Worm (Caenorhabditis elegans): ENCODE measurements around the gene srlf-26.

srlf-26 gene

DNA sequence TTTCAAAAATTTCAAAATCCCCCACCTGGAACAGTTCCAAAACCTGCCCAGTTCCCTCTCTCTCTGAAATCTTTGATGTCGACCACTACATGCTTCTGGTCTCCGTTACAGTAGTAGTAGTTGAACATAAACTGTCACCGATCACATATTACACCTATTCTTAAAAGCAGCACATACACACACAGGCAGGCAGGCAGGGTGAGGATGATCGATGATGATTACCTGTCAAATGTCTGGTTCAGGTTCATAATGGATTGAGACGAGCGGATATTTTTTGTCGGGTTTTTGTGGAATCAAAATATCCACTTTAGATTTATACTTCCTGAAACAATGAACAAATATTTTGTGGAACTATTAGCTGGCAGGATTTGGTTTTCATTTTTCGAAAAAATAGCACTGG lies 15.2 kb downstream of the srlf-26 start:
- TF ChIP-seq lir-1 (GFP tag; conservative IDR thresholded peaks at IDR 0.05) (no peak), madf-3 (GFP tag; IDR thresholded peaks at IDR 0.05) (no peak), ama-1 (optimal IDR thresholded peaks at IDR 0.05) (no peak), ama-1 (GFP tag; optimal IDR thresholded peaks at IDR 0.05) (no peak), bed-1 (GFP tag; IDR thresholded peaks at IDR 0.05) (no peak), F49E8.2 (tag; optimal IDR thresholded peaks at IDR 0.05; ENCODE audit: insufficient read depth) (no peak), mxl-1 (tag; optimal IDR thresholded peaks at IDR 0.05) (no peak), dpff-1 (tag; optimal IDR thresholded peaks at IDR 0.05) (no peak), F55B11.4 (tag; optimal IDR thresholded peaks at IDR 0.05; ENCODE audit: borderline replicate concordance, insufficient read depth) (no peak), rpc-1 (optimal IDR thresholded peaks at IDR 0.05) (no peak), rpc-1 (tag; optimal IDR thresholded peaks at IDR 0.05) (no peak), ceh-58 (GFP tag; IDR thresholded peaks at IDR 0.05) (no peak), ztf-6 (GFP tag; IDR thresholded peaks at IDR 0.05) (no peak), egrh-3 (GFP tag; IDR thresholded peaks at IDR 0.05) (no peak)

ce11 chrIV:13694600-13694999 lies 15.9 kb downstream of the srlf-26 start:
- TF ChIP-seq F57C9.4 (tag; optimal IDR thresholded peaks at IDR 0.05) (no peak), T07F8.4 (tag; optimal IDR thresholded peaks at IDR 0.05) (no peak), cebp-2 (GFP tag; IDR thresholded peaks at IDR 0.05) (0 out of 2 replicates have a peak, but pooled peaks have one; percentile 12)

DNA sequence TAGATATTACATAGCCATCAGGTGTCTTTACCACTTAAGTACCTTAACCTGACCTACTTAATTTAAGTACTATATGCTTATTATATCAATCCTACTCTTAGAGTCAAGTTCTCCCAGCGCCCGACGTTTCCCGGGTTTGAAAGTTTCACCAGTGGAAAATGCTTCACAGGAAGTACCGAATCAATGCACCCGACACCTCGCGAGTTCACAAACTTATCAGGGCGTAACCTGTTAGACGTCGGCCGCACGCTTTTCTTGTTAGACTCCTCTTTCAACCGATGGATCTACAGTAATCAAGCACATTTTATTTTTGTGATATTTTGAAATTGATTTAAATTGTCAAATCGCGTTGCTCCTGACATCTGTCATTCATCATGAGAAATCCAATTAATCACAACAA lies 16.6 kb downstream of the srlf-26 start:
- TF ChIP-seq aptf-2 (GFP tag; conservative IDR thresholded peaks at IDR 0.05) (no peak), snpc-4 (GFP tag; optimal IDR thresholded peaks at IDR 0.05) (no peak), snpc-4 (tag; optimal IDR thresholded peaks at IDR 0.05) (peak in 2 of 4 experiments; percentile 54 to 67), athp-1 (tag; optimal IDR thresholded peaks at IDR 0.05) (no peak)

DNA sequence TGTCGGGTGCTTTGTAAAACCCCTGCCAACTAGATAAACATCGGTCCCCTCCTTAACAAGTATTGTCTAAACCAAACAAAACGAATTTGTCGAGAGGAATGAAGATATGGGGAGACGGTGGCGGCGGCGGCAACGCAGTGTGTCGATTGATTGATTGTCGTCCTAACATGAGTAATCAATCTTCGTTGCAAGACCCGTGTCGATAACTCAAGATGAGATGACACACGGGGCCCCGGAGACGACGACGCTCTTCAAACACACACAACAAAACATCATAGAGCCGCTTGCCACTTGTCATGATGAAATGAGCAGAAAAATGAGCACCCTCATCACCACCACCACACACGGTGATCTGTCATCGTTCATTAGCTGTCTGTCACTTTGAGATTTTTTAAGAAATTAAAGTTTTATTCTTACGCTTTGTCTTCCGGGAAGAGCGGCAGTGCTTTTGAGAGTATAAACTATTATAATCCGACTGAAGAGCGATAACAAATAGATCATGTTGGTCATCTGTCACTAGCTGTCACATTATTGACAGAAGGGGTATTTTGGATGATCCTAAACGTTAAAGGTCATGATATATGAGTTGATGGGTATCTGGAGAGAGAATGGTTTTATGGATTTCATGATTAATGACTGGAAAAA lies 17.1 kb downstream of the srlf-26 start:
- TF ChIP-seq nfya-1 (tag; optimal IDR thresholded peaks at IDR 0.05; ENCODE audit: borderline replicate concordance, insufficient read depth) (no peak), snpc-4 (GFP tag; optimal IDR thresholded peaks at IDR 0.05) (no peak), snpc-4 (tag; optimal IDR thresholded peaks at IDR 0.05) (peak in 1 of 4 experiments; percentile 8)

DNA sequence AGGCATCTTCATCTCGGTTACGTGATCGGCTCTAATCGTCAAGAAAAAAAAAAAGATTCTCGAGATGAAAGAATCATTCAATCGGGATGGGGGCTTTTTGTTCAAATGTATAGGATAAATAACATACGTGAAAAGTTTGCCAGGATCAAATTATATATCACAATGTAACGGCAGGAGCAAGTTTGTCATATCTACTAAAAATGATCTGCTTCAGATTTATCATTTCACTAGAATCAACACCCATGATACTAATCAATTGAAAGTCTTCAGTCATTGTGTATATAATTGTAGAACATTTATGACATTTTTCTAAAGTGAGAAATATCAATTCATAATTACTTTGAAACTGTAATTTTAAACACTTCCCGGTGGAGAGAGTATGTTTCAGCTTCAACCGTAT lies 18.2 kb downstream of the srlf-26 start:
- TF ChIP-seq K11D2.4 (GFP tag; IDR thresholded peaks at IDR 0.05) (no peak), F52B5.7 (tag; optimal IDR thresholded peaks at IDR 0.05) (no peak), lsy-27 (tag; optimal IDR thresholded peaks at IDR 0.05; ENCODE audit: borderline replicate concordance, insufficient read depth) (no peak), Y56A3A.18 (GFP tag; IDR thresholded peaks at IDR 0.05) (no peak), ceh-58 (GFP tag; IDR thresholded peaks at IDR 0.05) (no peak), Y95B8A.8 (GFP tag; IDR thresholded peaks at IDR 0.05) (no peak), Y67H2A.10 (GFP tag; conservative IDR thresholded peaks at IDR 0.05) (no peak), F55B11.4 (tag; optimal IDR thresholded peaks at IDR 0.05; ENCODE audit: borderline replicate concordance, insufficient read depth) (no peak), lag-1 (GFP tag; IDR thresholded peaks at IDR 0.05) (no peak), nhr-120 (GFP tag; IDR thresholded peaks at IDR 0.05) (no peak), lsl-1 (GFP tag; optimal IDR thresholded peaks at IDR 0.05) (no peak), tbp1 (GFP tag; optimal IDR thresholded peaks at IDR 0.05) (no peak), lin-54 (GFP tag; optimal IDR thresholded peaks at IDR 0.05) (no peak), mes-4 (tag; optimal IDR thresholded peaks at IDR 0.05) (no peak), cebp-1 (GFP tag; IDR thresholded peaks at IDR 0.05) (no peak), cebp-1 (tag; optimal IDR thresholded peaks at IDR 0.05) (no peak), B0019.2 (GFP tag; conservative IDR thresholded peaks at IDR 0.05) (no peak), B0261.1 (tag; optimal IDR thresholded peaks at IDR 0.05) (no peak)
